Fruit fly (Drosophila melanogaster): Measurements from ENCODE around the gene Vps26.

dm6 chrX:1832699-1833098 is 41.0 kb upstream of the Vps26 start:
- TF ChIP-seq CG5204 (GFP tag; optimal IDR thresholded peaks at IDR 0.05) (no peak), CG14711 (tag; optimal IDR thresholded peaks at IDR 0.05) (no peak), kay (GFP tag; ENCODE audit: borderline replicate concordance) (no peak), Clk (GFP tag; optimal IDR thresholded peaks at IDR 0.05) (no peak)
